Worm (Caenorhabditis elegans) whole organism, L4/young adult: ENCODE data around the gene rpl-12.

Experiments used
- W03F9.2 ChIP-seq: fragments of 150-350 bp; optimal IDR thresholded peaks from 2 replicates; lab custom pipeline; 2014; ENCODE audit warnings: missing biosample characterization, missing genetic modification characterization
- dao-5 ChIP-seq: sonication (generic microtip); optimal IDR thresholded peaks from 2 replicates; lab custom pipeline; 2016; ENCODE audit warnings: missing genotype, missing genetic modification characterization, moderate library complexity, missing compliant biosample characterization
- him-1 ChIP-seq: sonication (generic microtip); optimal IDR thresholded peaks from 2 replicates; lab custom pipeline; 2016; ENCODE audit warnings: missing genotype, missing genetic modification reagents, missing genetic modification characterization, missing compliant biosample characterization

DNA sequence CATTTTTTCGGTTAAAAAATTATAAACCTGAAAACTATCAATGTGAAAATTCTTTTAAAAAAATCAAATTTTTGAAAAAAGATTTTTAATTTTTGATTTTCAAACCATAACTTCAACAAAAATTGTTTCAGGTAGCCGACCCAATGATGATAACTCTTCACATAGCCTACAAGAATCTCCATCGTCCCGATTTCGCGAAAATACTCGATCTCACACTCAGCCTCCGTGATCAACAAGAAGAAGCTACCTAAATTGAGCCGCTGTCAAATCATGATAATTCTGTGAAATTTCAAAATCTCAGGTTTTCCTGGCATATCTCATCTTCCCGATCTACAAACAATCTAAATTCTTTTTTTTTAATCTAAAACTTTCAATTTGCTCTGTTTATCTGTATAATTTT lies 9.8 kb upstream of the rpl-12 start:
- TF ChIP-seq him-1 (no peak), W03F9.2 (tag; lab: Kevin White, UChicago) (no peak), dao-5 (tag; lab: Kevin White, UChicago) (no peak)
